Fruit fly (Drosophila melanogaster): ENCODE data around the gene CG7768.

Gene CG7768

dm6 chr3L:14177476-14178179 is 40.4 kb upstream of the CG7768 start (continued):
- peak; percentile 100 for TF ChIP-seq D (optimal IDR thresholded peaks at IDR 0.05)
- peak; percentile 98 for TF ChIP-seq D (GFP tag; optimal IDR thresholded peaks at IDR 0.05)
- no peak for TF ChIP-seq gfzf (GFP tag; optimal IDR thresholded peaks at IDR 0.05)
- no peak for TF ChIP-seq CG17912 (GFP tag; optimal IDR thresholded peaks at IDR 0.05)
- no peak for TF ChIP-seq ap (GFP tag; IDR thresholded peaks at IDR 0.05)
- TF ChIP-seq CG13287 (GFP tag; IDR thresholded peaks at IDR 0.05; ENCODE audit: partially characterized antibody) = no peak
- TF ChIP-seq ham (GFP tag; IDR thresholded peaks at IDR 0.05) = no peak
- TF ChIP-seq CG2678 (tag; optimal IDR thresholded peaks at IDR 0.05) = no peak
- peak; percentile 84 to 85 for TF ChIP-seq Trl (optimal IDR thresholded peaks at IDR 0.05)
- TF ChIP-seq Trl (GFP tag; optimal IDR thresholded peaks at IDR 0.05) = peak; percentile 60
- TF ChIP-seq Adf1 (GFP tag; IDR thresholded peaks at IDR 0.05) = peak; percentile 93
- no peak for TF ChIP-seq NC2β (GFP tag; optimal IDR thresholded peaks at IDR 0.05)
- no peak for TF ChIP-seq CG31441 (GFP tag; IDR thresholded peaks at IDR 0.05)
- TF ChIP-seq cato (GFP tag; optimal IDR thresholded peaks at IDR 0.05; ENCODE audit: borderline replicate concordance) = no peak
- TF ChIP-seq pum (GFP tag; optimal IDR thresholded peaks at IDR 0.05) = no peak
- TF ChIP-seq B-H2 (GFP tag; optimal IDR thresholded peaks at IDR 0.05) = no peak
- peak; percentile 1 for TF ChIP-seq CG12391 (tag; optimal IDR thresholded peaks at IDR 0.05)
- no peak for TF ChIP-seq gsb-n (tag; optimal IDR thresholded peaks at IDR 0.05)
- no peak for TF ChIP-seq lmd (GFP tag; IDR thresholded peaks at IDR 0.05)
- no peak for TF ChIP-seq CG13296 (GFP tag; optimal IDR thresholded peaks at IDR 0.05)
- no peak for TF ChIP-seq Dip3 (GFP tag; optimal IDR thresholded peaks at IDR 0.05)
- no peak for TF ChIP-seq CkIIα-i1 (GFP tag; IDR thresholded peaks at IDR 0.05)
- no peak for TF ChIP-seq pan (optimal IDR thresholded peaks at IDR 0.05)
- no peak for TF ChIP-seq pan (GFP tag; optimal IDR thresholded peaks at IDR 0.05 in 1 of 2, IDR thresholded peaks at IDR 0.05 in 1 of 2)
- no peak for TF ChIP-seq Hmr (GFP tag; optimal IDR thresholded peaks at IDR 0.05)
- peak in 1 of 2 experiments; percentile 37 for TF ChIP-seq insv (GFP tag; optimal IDR thresholded peaks at IDR 0.05)
- TF ChIP-seq lov (optimal IDR thresholded peaks at IDR 0.05) = no peak
- TF ChIP-seq lov (GFP tag; IDR thresholded peaks at IDR 0.05) = no peak
- TF ChIP-seq CG7556 (GFP tag; optimal IDR thresholded peaks at IDR 0.05) = no peak
- TF ChIP-seq CG17829 (tag; optimal IDR thresholded peaks at IDR 0.05) = peak; percentile 59
- TF ChIP-seq ttk (GFP tag; IDR thresholded peaks at IDR 0.05) = no peak
- no peak for TF ChIP-seq CG43689 (GFP tag; IDR thresholded peaks at IDR 0.05)
- no peak for TF ChIP-seq NK7.1 (GFP tag; optimal IDR thresholded peaks at IDR 0.05)
- no peak for TF ChIP-seq unc-4 (GFP tag; IDR thresholded peaks at IDR 0.05; ENCODE audit: partially characterized antibody)
- no peak for TF ChIP-seq D19B (GFP tag; optimal IDR thresholded peaks at IDR 0.05)
- TF ChIP-seq CG16815 (GFP tag; optimal IDR thresholded peaks at IDR 0.05) = no peak
- TF ChIP-seq CG9727 (GFP tag; optimal IDR thresholded peaks at IDR 0.05) = no peak
- TF ChIP-seq fd102C (GFP tag; optimal IDR thresholded peaks at IDR 0.05) = no peak
- TF ChIP-seq luna (GFP tag; optimal IDR thresholded peaks at IDR 0.05) = no peak
- TF ChIP-seq Doc3 (GFP tag; IDR thresholded peaks at IDR 0.05; ENCODE audit: partially characterized antibody) = no peak
- TF ChIP-seq CG9817 (tag; optimal IDR thresholded peaks at IDR 0.05) = no peak
- TF ChIP-seq Drgx (GFP tag; IDR thresholded peaks at IDR 0.05) = 0 out of 2 replicates have a peak, but pooled peaks have one; percentile 14
- no peak for TF ChIP-seq CG7928 (GFP tag; optimal IDR thresholded peaks at IDR 0.05)
- no peak for TF ChIP-seq CG14965 (GFP tag; optimal IDR thresholded peaks at IDR 0.05; ENCODE audit: borderline replicate concordance)
- no peak for TF ChIP-seq CG11093 (GFP tag; IDR thresholded peaks at IDR 0.05)
- TF ChIP-seq Ptx1 (GFP tag; IDR thresholded peaks at IDR 0.05) = no peak
- TF ChIP-seq HHEX (GFP tag; optimal IDR thresholded peaks at IDR 0.05) = no peak
- no peak for TF ChIP-seq Lpt (GFP tag; optimal IDR thresholded peaks at IDR 0.05)
- no peak for TF ChIP-seq CG4424 (GFP tag; optimal IDR thresholded peaks at IDR 0.05)
- no peak for TF ChIP-seq Atf3 (GFP tag; optimal IDR thresholded peaks at IDR 0.05)
- TF ChIP-seq CG4617 (GFP tag; optimal IDR thresholded peaks at IDR 0.05; ENCODE audit: borderline replicate concordance) = no peak

All from whole organism, embryonic.